Fruit fly (Drosophila melanogaster): ENCODE measurements around the gene CG4686.

Gene CG4686

dm6 chr3R:19860996-19861719 lies 3.1 kb upstream of the CG4686 start, which contains the start of the genes Ire1 and Mrm2 (continued):
- TF ChIP-seq CG17385 (GFP tag; optimal IDR thresholded peaks at IDR 0.05) (peak; percentile 43), zfh1 (GFP tag; IDR thresholded peaks at IDR 0.05) (peak; percentile 78; the same call in 2 of the 3 replicates), az2 (GFP tag; optimal IDR thresholded peaks at IDR 0.05) (peak; percentile 80), tll (GFP tag; optimal IDR thresholded peaks at IDR 0.05) (peak; percentile 75 to 95), Pdp1 (GFP tag; optimal IDR thresholded peaks at IDR 0.05) (peak; percentile 92 to 93), peb (GFP tag; IDR thresholded peaks at IDR 0.05) (peak; percentile 47; the same call in 1 of the 2 replicates), CG1233 (GFP tag; optimal IDR thresholded peaks at IDR 0.05) (peak; percentile 35), BtbVII (GFP tag; optimal IDR thresholded peaks at IDR 0.05) (peak; percentile 66), CG11696 (GFP tag; IDR thresholded peaks at IDR 0.05) (peak; percentile 63; the same call in 1 of the 2 replicates), CG2678 (tag; optimal IDR thresholded peaks at IDR 0.05) (peak; percentile 76), nom (GFP tag; optimal IDR thresholded peaks at IDR 0.05) (peak; percentile 54), CG13775 (GFP tag; optimal IDR thresholded peaks at IDR 0.05) (peak; percentile 84), nau (GFP tag; optimal IDR thresholded peaks at IDR 0.05) (no peak), mld (GFP tag; IDR thresholded peaks at IDR 0.05; ENCODE audit: partially characterized antibody) (no peak), CG2202 (tag; optimal IDR thresholded peaks at IDR 0.05) (peak; percentile 47), Bteb2 (GFP tag; optimal IDR thresholded peaks at IDR 0.05) (peak; percentile 86), CG7745 (tag; optimal IDR thresholded peaks at IDR 0.05) (no peak), HLH54F (GFP tag; optimal IDR thresholded peaks at IDR 0.05) (peak; percentile 92), MESR4 (GFP tag; optimal IDR thresholded peaks at IDR 0.05) (peak; percentile 92), ewg (GFP tag; optimal IDR thresholded peaks at IDR 0.05) (peak; percentile 66), Blimp-1 (GFP tag; optimal IDR thresholded peaks at IDR 0.05) (peak; percentile 50), E2f1 (GFP tag; IDR thresholded peaks at IDR 0.05) (peak; percentile 79), ttk (GFP tag; IDR thresholded peaks at IDR 0.05) (peak; percentile 81), CG10209 (GFP tag; optimal IDR thresholded peaks at IDR 0.05) (peak; percentile 67), CG9437 (GFP tag; optimal IDR thresholded peaks at IDR 0.05) (peak; percentile 61), CG15479 (GFP tag; optimal IDR thresholded peaks at IDR 0.05) (peak; percentile 9), TFAM (GFP tag; optimal IDR thresholded peaks at IDR 0.05) (no peak), NFAT (GFP tag; IDR thresholded peaks at IDR 0.05) (peak; percentile 81), CG17328 (GFP tag; IDR thresholded peaks at IDR 0.05) (peak; percentile 75), odd (GFP tag; optimal IDR thresholded peaks at IDR 0.05) (peak; percentile 45), Doc2 (GFP tag; IDR thresholded peaks at IDR 0.05) (no peak), fru (optimal IDR thresholded peaks at IDR 0.05) (no peak), nmo (GFP tag; optimal IDR thresholded peaks at IDR 0.05) (peak; percentile 92), CG30020 (tag; optimal IDR thresholded peaks at IDR 0.05) (peak; percentile 97), wdn (GFP tag; IDR thresholded peaks at IDR 0.05) (peak; percentile 49; the same call in 1 of the 2 replicates), CG9797 (GFP tag; optimal IDR thresholded peaks at IDR 0.05) (peak; percentile 98), Hr51 (GFP tag; optimal IDR thresholded peaks at IDR 0.05) (peak; percentile 72 to 78), CG17359 (tag; optimal IDR thresholded peaks at IDR 0.05) (peak; percentile 71), p53 (GFP tag; optimal IDR thresholded peaks at IDR 0.05) (peak; percentile 83), onecut (GFP tag; IDR thresholded peaks at IDR 0.05) (peak; percentile 70), CG6272 (GFP tag; IDR thresholded peaks at IDR 0.05) (peak; percentile 63), trh (GFP tag; optimal IDR thresholded peaks at IDR 0.05) (no peak), lbe (GFP tag; optimal IDR thresholded peaks at IDR 0.05) (peak; percentile 42), CG12155 (GFP tag; optimal IDR thresholded peaks at IDR 0.05) (peak; percentile 83), CG4730 (GFP tag; IDR thresholded peaks at IDR 0.05) (peak; percentile 60), GATAe (GFP tag; conservative IDR thresholded peaks at IDR 0.05) (peak; percentile 39; the same call in 1 of the 2 replicates), zen (tag; optimal IDR thresholded peaks at IDR 0.05) (peak; percentile 76), CG3163 (GFP tag; optimal IDR thresholded peaks at IDR 0.05) (peak; percentile 75)

Data from whole organism, embryonic.